Worm (Caenorhabditis elegans) whole organism, early embryonic: ENCODE data around the gene unc-119.

Source experiments
- B0310.2 ChIP-seq: sonication (generic microtip); optimal IDR thresholded peaks from 2 replicates; lab custom pipeline; 2016; ENCODE audit warnings: mild to moderate bottlenecking, missing genetic modification characterization, missing compliant biosample characterization
- F13C5.2 ChIP-seq: sonication (generic microtip); optimal IDR thresholded peaks from 2 replicates; lab custom pipeline; 2017; ENCODE audit warnings: mild to moderate bottlenecking, missing genetic modification characterization, inconsistent platforms, missing compliant biosample characterization
- aly-1 ChIP-seq: sonication (generic microtip); optimal IDR thresholded peaks from 2 replicates; lab custom pipeline; 2016; ENCODE audit warnings: missing genetic modification characterization, missing compliant biosample characterization
- ama-1 ChIP-seq: fragments of 150-350 bp; optimal IDR thresholded peaks from 2 replicates; lab custom pipeline; 2014
- ceh-13 ChIP-seq: fragments of 200-800 bp; sonication (Bioruptor generic); optimal IDR thresholded peaks from 2 replicates; lab custom pipeline; 2018; ENCODE audit warnings: mild to moderate bottlenecking, missing genetic modification characterization, missing compliant biosample characterization
- ceh-36 ChIP-seq: sonication (generic microtip); optimal IDR thresholded peaks from 2 replicates; lab custom pipeline; 2016; ENCODE audit warnings: missing genetic modification characterization, inconsistent platforms, missing compliant biosample characterization
- ets-7 ChIP-seq: sonication (generic microtip); optimal IDR thresholded peaks from 2 replicates; lab custom pipeline; 2016; ENCODE audit warnings: missing genotype, missing genetic modification characterization, missing compliant biosample characterization
- flt-1 ChIP-seq: fragments of 200-800 bp; sonication (Bioruptor generic); IDR thresholded peaks from 2 replicates; pipeline ENCODE4 v1.3.6; 2022; ENCODE audit warnings: missing genetic modification characterization, missing compliant biosample characterization
- hmbx-1 ChIP-seq: sonication (generic microtip); optimal IDR thresholded peaks from 2 replicates; lab custom pipeline; 2016; ENCODE audit warnings: mild to moderate bottlenecking, missing genetic modification characterization, missing compliant biosample characterization
- hmg-4 ChIP-seq: fragments of 200-800 bp; sonication (Bioruptor generic); optimal IDR thresholded peaks from 2 replicates; lab custom pipeline; 2018; ENCODE audit warnings: mild to moderate bottlenecking, missing genetic modification characterization, missing compliant biosample characterization
- hnd-1 ChIP-seq: sonication (generic microtip); optimal IDR thresholded peaks from 2 replicates; lab custom pipeline; 2016; ENCODE audit warnings: missing genetic modification characterization, missing compliant biosample characterization
- pes-1 ChIP-seq: fragments of 200-800 bp; sonication (Bioruptor generic); IDR thresholded peaks from 2 replicates; pipeline ENCODE4 v1.3.6; 2022; ENCODE audit warnings: missing genetic modification reagents, missing genetic modification characterization, missing compliant biosample characterization
- scrt-1 ChIP-seq: fragments of 200-800 bp; sonication (Bioruptor generic); IDR thresholded peaks from 2 replicates; pipeline ENCODE4 v1.3.6; 2022; ENCODE audit warnings: missing genetic modification characterization, missing compliant biosample characterization
- sea-1 ChIP-seq: fragments of 200-800 bp; sonication (Bioruptor generic); conservative IDR thresholded peaks from 2 replicates; pipeline ENCODE4 v1.3.6; 2022; ENCODE audit warnings: missing genetic modification characterization, missing compliant biosample characterization
- tbx-11 ChIP-seq: fragments of 200-800 bp; sonication (Bioruptor generic); IDR thresholded peaks from 2 replicates; pipeline ENCODE4 v1.3.6; 2022; ENCODE audit warnings: missing genetic modification characterization, missing compliant biosample characterization
- tbx-37 ChIP-seq: fragments of 200-800 bp; sonication (Bioruptor generic); conservative IDR thresholded peaks from 2 replicates; pipeline ENCODE4 v1.3.6; 2022; ENCODE audit warnings: missing genetic modification reagents, missing genetic modification characterization, missing compliant biosample characterization
- tra-4 ChIP-seq: sonication (generic microtip); optimal IDR thresholded peaks from 2 replicates; lab custom pipeline; 2017; ENCODE audit warnings: missing genetic modification characterization, missing compliant biosample characterization

unc-119 gene

ce11 chrIII:10935944-10936343 lies 33.5 kb downstream of the unc-119 start, which contains the start of gene rle-1:
rle-1 (plus strand) TSS chrIII:10936244.
- TF ChIP-seq tbx-37 (GFP tag; lab: Robert Waterston, UW): no peak

ce11 chrIII:10939184-10939583 lies 36.7 kb downstream of the unc-119 start:
- TF ChIP-seq scrt-1 (GFP tag; lab: Robert Waterston, UW) (no peak), hmbx-1 (no peak), tra-4 (no peak), tbx-11 (GFP tag; lab: Robert Waterston, UW) (no peak), F13C5.2 (tag; lab: Kevin White, UChicago) (no peak), ama-1 (lab: Kevin White, UChicago) (no peak), hmg-4 (no peak), tbx-37 (GFP tag; lab: Robert Waterston, UW) (no peak), B0310.2 (no peak), hnd-1 (no peak), pes-1 (GFP tag; lab: Robert Waterston, UW) (no peak), ceh-36 (no peak), flt-1 (no peak), aly-1 (no peak), ets-7 (tag; lab: Kevin White, UChicago) (no peak), sea-1 (GFP tag; lab: Robert Waterston, UW) (no peak)

DNA sequence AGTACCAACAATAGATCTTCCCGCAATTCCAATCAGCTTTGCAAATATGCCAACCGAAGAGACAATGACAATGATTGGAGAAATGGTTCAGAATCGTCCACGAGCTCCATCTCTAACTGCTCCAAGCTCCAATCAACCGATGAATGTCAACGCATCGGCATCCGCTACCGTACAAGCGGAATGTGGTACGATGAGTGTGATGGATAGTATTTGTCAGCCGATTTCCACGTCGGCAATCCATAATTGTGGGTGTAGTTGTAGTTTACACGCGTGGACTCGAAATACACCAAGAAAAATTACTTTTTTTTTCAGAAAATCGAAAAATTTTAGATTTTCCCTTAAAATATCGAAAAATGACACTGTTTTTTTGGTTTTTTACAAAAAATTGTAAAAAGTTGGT lies 40.5 kb downstream of the unc-119 start:
- TF ChIP-seq F13C5.2 (tag; lab: Kevin White, UChicago) (no peak), ceh-13 (GFP tag; lab: Kevin White, UChicago) (no peak), tbx-11 (GFP tag; lab: Robert Waterston, UW) (no peak), flt-1 (no peak), ets-7 (tag; lab: Kevin White, UChicago) (no peak), ama-1 (lab: Kevin White, UChicago) (no peak), aly-1 (no peak), hnd-1 (no peak), tbx-37 (GFP tag; lab: Robert Waterston, UW) (no peak), pes-1 (GFP tag; lab: Robert Waterston, UW) (no peak), sea-1 (GFP tag; lab: Robert Waterston, UW) (no peak), ceh-36 (no peak), tra-4 (no peak), hmg-4 (no peak), hmbx-1 (no peak)

DNA sequence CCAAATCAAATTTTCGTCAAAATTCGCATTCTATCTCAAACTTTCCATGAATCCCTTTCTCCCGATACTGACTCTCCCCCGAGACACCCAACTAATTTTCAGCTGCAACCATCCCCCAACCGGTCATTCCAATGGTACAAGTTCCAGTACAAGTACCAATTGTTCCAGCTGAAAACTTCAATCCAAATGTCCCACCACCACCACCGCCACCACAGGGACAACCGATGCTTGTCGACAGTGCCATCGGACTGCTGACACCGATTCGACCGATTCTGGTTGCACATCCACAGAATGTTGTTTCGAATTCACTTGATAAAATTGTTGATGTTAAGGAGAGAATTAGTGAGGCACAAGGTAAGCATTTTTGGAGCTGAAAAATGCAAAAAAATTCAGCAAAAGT lies 43.1 kb downstream of the unc-119 start:
- TF ChIP-seq flt-1 (no peak), tbx-37 (GFP tag; lab: Robert Waterston, UW) (no peak), ceh-36 (no peak), sea-1 (GFP tag; lab: Robert Waterston, UW) (no peak), hmg-4 (no peak), ets-7 (tag; lab: Kevin White, UChicago) (no peak), ceh-13 (GFP tag; lab: Kevin White, UChicago) (no peak), pes-1 (GFP tag; lab: Robert Waterston, UW) (no peak), tra-4 (no peak)

DNA sequence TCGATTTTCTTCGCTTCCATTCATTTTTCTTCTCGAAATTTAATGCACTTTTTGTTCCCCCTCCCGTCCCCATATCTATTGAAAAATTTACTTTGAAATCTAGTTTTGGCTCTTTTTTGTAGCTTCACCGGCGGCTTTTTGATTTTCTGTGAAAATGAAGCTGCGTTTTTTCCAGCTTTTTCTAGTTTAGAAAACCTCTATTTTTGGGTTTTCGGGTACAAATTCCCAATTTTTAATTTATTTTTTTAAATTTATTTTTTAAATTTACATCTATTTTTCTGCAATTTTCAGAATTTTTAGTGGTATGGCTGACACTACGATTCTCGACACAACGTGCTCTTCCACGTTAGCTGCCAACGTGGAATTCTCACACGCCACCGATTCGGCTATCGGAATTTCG lies 44.7 kb downstream of the unc-119 start, which contains the start of gene strd-1:
strd-1 (plus strand) TSS at position 301 of the 400 bp plus-strand sequence.
- TF ChIP-seq pes-1 (GFP tag; lab: Robert Waterston, UW) (no peak), tra-4 (no peak), hmg-4 (no peak)

ce11 chrIII:10951713-10952112 lies 49.3 kb downstream of the unc-119 start:
- TF ChIP-seq ets-7 (tag; lab: Kevin White, UChicago): no peak
- no peak for TF ChIP-seq pes-1 (GFP tag; lab: Robert Waterston, UW)
- TF ChIP-seq flt-1: no peak
- no peak for TF ChIP-seq hmbx-1
- TF ChIP-seq B0310.2: no peak
- TF ChIP-seq tbx-11 (GFP tag; lab: Robert Waterston, UW): no peak
- no peak for TF ChIP-seq aly-1
- TF ChIP-seq tbx-37 (GFP tag; lab: Robert Waterston, UW): no peak
- no peak for TF ChIP-seq tra-4
- TF ChIP-seq ceh-13 (GFP tag; lab: Kevin White, UChicago): no peak
- TF ChIP-seq sea-1 (GFP tag; lab: Robert Waterston, UW): no peak
- TF ChIP-seq F13C5.2 (tag; lab: Kevin White, UChicago): no peak
- TF ChIP-seq hnd-1: no peak
- TF ChIP-seq ama-1 (lab: Kevin White, UChicago): no peak
- no peak for TF ChIP-seq scrt-1 (GFP tag; lab: Robert Waterston, UW)
- no peak for TF ChIP-seq hmg-4

ce11 chrIII:10953160-10953559 lies 50.7 kb downstream of the unc-119 start, which contains the start of gene zig-5:
zig-5 (minus strand) TSS chrIII:10953508.
- TF ChIP-seq ets-7 (tag; lab: Kevin White, UChicago) (no peak), flt-1 (no peak), sea-1 (GFP tag; lab: Robert Waterston, UW) (no peak), tbx-11 (GFP tag; lab: Robert Waterston, UW) (no peak), tra-4 (no peak), hmbx-1 (no peak), hmg-4 (no peak), F13C5.2 (tag; lab: Kevin White, UChicago) (no peak), scrt-1 (GFP tag; lab: Robert Waterston, UW) (no peak), tbx-37 (GFP tag; lab: Robert Waterston, UW) (no peak), B0310.2 (no peak), ceh-13 (GFP tag; lab: Kevin White, UChicago) (no peak), ceh-36 (no peak), hnd-1 (no peak), aly-1 (no peak), pes-1 (GFP tag; lab: Robert Waterston, UW) (no peak), ama-1 (lab: Kevin White, UChicago) (no peak)

- TF ChIP-seq hnd-1: no peak
- no peak for TF ChIP-seq tbx-37 (GFP tag; lab: Robert Waterston, UW)
- no peak for TF ChIP-seq ama-1 (lab: Kevin White, UChicago)
- no peak for TF ChIP-seq pes-1 (GFP tag; lab: Robert Waterston, UW)
- TF ChIP-seq hmg-4: no peak
- no peak for TF ChIP-seq B0310.2
- no peak for TF ChIP-seq ceh-13 (GFP tag; lab: Kevin White, UChicago)
- no peak for TF ChIP-seq F13C5.2 (tag; lab: Kevin White, UChicago)
- no peak for TF ChIP-seq flt-1
- TF ChIP-seq scrt-1 (GFP tag; lab: Robert Waterston, UW): no peak
- TF ChIP-seq ets-7 (tag; lab: Kevin White, UChicago): no peak
- no peak for TF ChIP-seq hmbx-1
- TF ChIP-seq tbx-11 (GFP tag; lab: Robert Waterston, UW): no peak
- TF ChIP-seq aly-1: no peak
- no peak for TF ChIP-seq tra-4
- no peak for TF ChIP-seq ceh-36
- TF ChIP-seq sea-1 (GFP tag; lab: Robert Waterston, UW): no peak
Observed at ce11 chrIII:10957236-10957635, 54.8 kb downstream of the unc-119 start.
